Fruit fly (Drosophila melanogaster) whole organism, adult: ENCODE results near the gene CG5172.

Source experiments
- CG12768 ChIP-seq: fragments of 200-800 bp; sonication (Bioruptor generic); optimal IDR thresholded peaks from 2 replicates; lab custom pipeline; 2017; ENCODE audit warnings: missing biosample characterization, missing genetic modification characterization, mild to moderate bottlenecking, moderate library complexity, missing genetic modification reagents
- CG14711 ChIP-seq: fragments of 200-800 bp; sonication (Bioruptor generic); optimal IDR thresholded peaks from 2 replicates; lab custom pipeline; 2018; ENCODE audit warnings: missing biosample characterization, mild to moderate bottlenecking, missing genetic modification characterization, moderate library complexity
- CG33017 ChIP-seq: fragments of 200-800 bp; sonication (Bioruptor generic); optimal IDR thresholded peaks from 2 replicates; lab custom pipeline; 2018; ENCODE audit warnings: missing biosample characterization, mild to moderate bottlenecking, missing genetic modification characterization, moderate library complexity
- CG7045 ChIP-seq: fragments of 200-800 bp; sonication (Bioruptor generic); optimal IDR thresholded peaks from 2 replicates; lab custom pipeline; 2017; ENCODE audit warnings: missing biosample characterization, mild to moderate bottlenecking, missing genetic modification characterization
- CG7101 ChIP-seq: fragments of 200-800 bp; sonication (Bioruptor generic); optimal IDR thresholded peaks from 2 replicates; lab custom pipeline; 2018; ENCODE audit warnings: missing biosample characterization, mild to moderate bottlenecking, missing genetic modification characterization, moderate library complexity
- Clk ChIP-seq: fragments of 200-800 bp; sonication (Bioruptor generic); optimal IDR thresholded peaks from 2 replicates; lab custom pipeline; 2017; ENCODE audit warnings: missing biosample characterization, missing genetic modification characterization
- Crg-1 ChIP-seq: fragments of 200-800 bp; sonication (Bioruptor generic); optimal IDR thresholded peaks from 2 replicates; lab custom pipeline; 2016; ENCODE audit warnings: missing biosample characterization, missing genetic modification characterization
- Hr96 ChIP-seq: fragments of 200-800 bp; sonication (Bioruptor generic); optimal IDR thresholded peaks from 2 replicates; lab custom pipeline; 2016; ENCODE audit warnings: missing biosample characterization, missing genetic modification characterization
- Mnt ChIP-seq: fragments of 200-800 bp; sonication (Bioruptor generic); optimal IDR thresholded peaks from 2 replicates; lab custom pipeline; 2016; ENCODE audit warnings: missing biosample characterization, mild to moderate bottlenecking, missing genetic modification characterization
- bab1 ChIP-seq: fragments of 200-800 bp; sonication (Bioruptor generic); optimal IDR thresholded peaks from 3 replicates; lab custom pipeline; 2019; ENCODE audit warnings: missing biosample characterization, mild to moderate bottlenecking, missing genetic modification characterization, moderate library complexity
- cic ChIP-seq: fragments of 200-800 bp; sonication (Bioruptor generic); optimal IDR thresholded peaks from 2 replicates; lab custom pipeline; 2017; ENCODE audit warnings: missing biosample characterization, mild to moderate bottlenecking, missing genetic modification characterization, moderate library complexity
- kay ChIP-seq: fragments of 200-800 bp; sonication (Bioruptor generic); peaks from one replicate; lab custom pipeline; 2016; ENCODE audit warnings: missing biosample characterization, missing genetic modification characterization, borderline replicate concordance
- pad ChIP-seq: fragments of 200-800 bp; sonication (Bioruptor generic); optimal IDR thresholded peaks from 3 replicates; lab custom pipeline; 2017; ENCODE audit warnings: missing biosample characterization, missing genetic modification characterization, mild to moderate bottlenecking, moderate library complexity, missing genetic modification reagents

DNA sequence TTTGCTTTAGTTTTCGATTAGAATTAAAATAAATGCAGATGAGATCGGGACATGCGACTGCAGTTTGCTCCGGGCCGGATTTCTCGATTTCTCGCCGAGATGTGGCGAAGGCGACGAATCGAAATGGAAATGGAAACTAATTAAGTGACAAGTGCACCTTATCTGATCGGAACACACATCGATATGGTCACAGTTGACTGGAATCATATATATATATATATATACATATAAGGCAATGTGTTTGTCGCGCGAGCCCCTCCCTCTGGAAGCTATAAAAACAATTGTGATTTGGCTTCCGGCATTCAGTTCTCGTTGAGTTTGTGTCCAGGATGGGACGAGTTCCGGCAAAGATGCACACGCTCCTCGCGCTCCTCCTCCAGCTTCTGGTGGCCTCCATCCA is 6.2 kb upstream of the CG5172 start, which contains the start of gene CG5162:
- TF ChIP-seq CG7101 (tag; lab: Kevin White, UChicago) (no peak), Hr96 (no peak), CG7045 (GFP tag; lab: Kevin White, UChicago) (no peak), Crg-1 (GFP tag; lab: Kevin White, UChicago) (no peak), bab1 (GFP tag; lab: Kevin White, UChicago) (no peak), CG12768 (GFP tag; lab: Kevin White, UChicago) (no peak), kay (GFP tag; lab: Kevin White, UChicago) (no peak), pad (GFP tag; lab: Kevin White, UChicago) (no peak), Mnt (GFP tag; lab: Kevin White, UChicago) (no peak), CG14711 (no peak), CG33017 (tag; lab: Kevin White, UChicago) (no peak), cic (no peak), Clk (GFP tag; lab: Kevin White, UChicago) (no peak)
